Worm (Caenorhabditis elegans) whole organism, late embryonic: ENCODE data around the gene F44A6.4.

Experiments
- ama-1 ChIP-seq: fragments of 150-350 bp; optimal IDR thresholded peaks from 2 replicates; lab custom pipeline; 2014
- ceh-2 ChIP-seq: sonication (generic microtip); optimal IDR thresholded peaks from 2 replicates; lab custom pipeline; 2016; ENCODE audit warnings: missing genotype, missing genetic modification characterization, missing compliant biosample characterization
- mec-3 ChIP-seq: sonication (generic microtip); optimal IDR thresholded peaks from 2 replicates; lab custom pipeline; 2016; ENCODE audit warnings: borderline replicate concordance, missing genetic modification characterization, missing compliant biosample characterization
- pag-3 ChIP-seq: sonication (generic microtip); optimal IDR thresholded peaks from 2 replicates; lab custom pipeline; 2016; ENCODE audit warnings: missing compliant biosample characterization, missing genetic modification characterization, borderline replicate concordance
- sox-4 ChIP-seq: sonication (generic microtip); optimal IDR thresholded peaks from 2 replicates; lab custom pipeline; 2017; ENCODE audit warnings: mild to moderate bottlenecking, missing genetic modification characterization, inconsistent platforms, missing compliant biosample characterization

DNA sequence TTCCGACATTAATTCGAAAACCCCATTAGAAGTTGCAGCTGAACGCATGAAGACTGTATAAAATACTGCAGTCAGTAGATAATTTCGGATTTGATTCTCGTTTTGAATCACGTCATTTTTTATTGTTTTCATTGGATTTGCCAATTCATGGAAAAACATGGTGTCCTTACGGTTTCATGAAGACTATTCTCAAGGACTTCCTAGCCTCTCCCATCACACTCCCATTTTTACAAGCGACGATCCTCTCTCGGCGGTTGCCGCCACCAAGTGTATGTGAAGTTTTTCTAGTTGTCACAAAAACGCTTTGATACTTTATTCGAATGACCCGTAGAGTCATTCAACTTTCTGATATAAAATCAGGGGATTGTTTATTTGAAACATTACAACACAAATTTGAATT lies 25.5 kb downstream of the F44A6.4 start:
- no peak for TF ChIP-seq sox-4 (tag; lab: Kevin White, UChicago)
- no peak for TF ChIP-seq pag-3 (tag; lab: Kevin White, UChicago)
- TF ChIP-seq ceh-2, result no peak
- no peak for TF ChIP-seq mec-3 (tag; lab: Kevin White, UChicago)
- no peak for TF ChIP-seq ama-1 (lab: Kevin White, UChicago)
